Worm (Caenorhabditis elegans): ENCODE results near the gene Y59H11AR.4.
A peak's percentile ranks its signal among the peaks of the same experiment; 100 is the strongest.

Gene Y59H11AR.4

ce11 chrIV:8626294-8626693, 25.7 kb upstream of the Y59H11AR.4 start:
- peak; percentile 7 for TF ChIP-seq C34F6.9 (tag; optimal IDR thresholded peaks at IDR 0.05)
- no peak for TF ChIP-seq nhr-10 (tag; optimal IDR thresholded peaks at IDR 0.05)

- no peak for TF ChIP-seq R02D3.7 (tag; optimal IDR thresholded peaks at IDR 0.05)
- TF ChIP-seq lin-11 (tag; optimal IDR thresholded peaks at IDR 0.05): no peak
- no peak for TF ChIP-seq nhr-25 (tag; optimal IDR thresholded peaks at IDR 0.05)
- no peak for TF ChIP-seq ztf-1 (GFP tag; conservative IDR thresholded peaks at IDR 0.05)
- no peak for TF ChIP-seq skn-1 (tag; optimal IDR thresholded peaks at IDR 0.05)
- no peak for TF ChIP-seq nhr-77 (tag; optimal IDR thresholded peaks at IDR 0.05)
- no peak for TF ChIP-seq Y55F3AM.14 (GFP tag; optimal IDR thresholded peaks at IDR 0.05)
- no peak for TF ChIP-seq sma-9 (GFP tag; optimal IDR thresholded peaks at IDR 0.05)
- no peak for TF ChIP-seq sma-9 (tag; optimal IDR thresholded peaks at IDR 0.05)
- no peak for TF ChIP-seq nhr-129 (tag; optimal IDR thresholded peaks at IDR 0.05)
- no peak for TF ChIP-seq sma-3 (GFP tag; optimal IDR thresholded peaks at IDR 0.05)
- no peak for TF ChIP-seq unc-62 (GFP tag; optimal IDR thresholded peaks at IDR 0.05)
Observed at ce11 chrIV:8625730-8626129, 25.2 kb upstream of the Y59H11AR.4 start.

ce11 chrIV:8620102-8620733, 19.7 kb upstream of the Y59H11AR.4 start, which contains the start of gene lin-49:
Gene lin-49 (plus strand): TSS chrIV:8620683.
- TF ChIP-seq nhr-6 (tag; optimal IDR thresholded peaks at IDR 0.05) (peak; percentile 65), nhr-21 (tag; optimal IDR thresholded peaks at IDR 0.05) (peak; percentile 60), nhr-129 (tag; optimal IDR thresholded peaks at IDR 0.05) (peak; percentile 89), lin-13 (GFP tag; optimal IDR thresholded peaks at IDR 0.05) (peak; percentile 57), unc-55 (GFP tag; optimal IDR thresholded peaks at IDR 0.05) (peak; percentile 79), nhr-10 (tag; optimal IDR thresholded peaks at IDR 0.05) (no peak), egl-27 (tag; optimal IDR thresholded peaks at IDR 0.05) (peak; percentile 33), sma-9 (GFP tag; optimal IDR thresholded peaks at IDR 0.05) (peak; percentile 81), sma-9 (tag; optimal IDR thresholded peaks at IDR 0.05) (no peak), fos-1 (tag; optimal IDR thresholded peaks at IDR 0.05) (peak; percentile 90), mab-5 (tag; optimal IDR thresholded peaks at IDR 0.05) (peak; percentile 12), lin-11 (tag; optimal IDR thresholded peaks at IDR 0.05) (no peak), nhr-25 (tag; optimal IDR thresholded peaks at IDR 0.05) (peak; percentile 74), crh-2 (tag; optimal IDR thresholded peaks at IDR 0.05) (peak; percentile 84), sem-4 (tag; optimal IDR thresholded peaks at IDR 0.05) (peak; percentile 44), lsy-2 (tag; optimal IDR thresholded peaks at IDR 0.05) (peak in 1 of 2 experiments; percentile 78), elt-3 (tag; optimal IDR thresholded peaks at IDR 0.05) (no peak), gmeb-1 (tag; optimal IDR thresholded peaks at IDR 0.05) (peak; percentile 15), sma-3 (GFP tag; optimal IDR thresholded peaks at IDR 0.05) (peak; percentile 26), F13H6.1 (tag; optimal IDR thresholded peaks at IDR 0.05) (peak; percentile 71), nhr-23 (tag; optimal IDR thresholded peaks at IDR 0.05) (no peak), C34F6.9 (tag; optimal IDR thresholded peaks at IDR 0.05) (peak; percentile 90), blmp-1 (tag; optimal IDR thresholded peaks at IDR 0.05; ENCODE audit: insufficient read depth) (peak; percentile 78), mdl-1 (tag; optimal IDR thresholded peaks at IDR 0.05) (no peak)

- peak; percentile 51 for TF ChIP-seq C34F6.9 (tag; optimal IDR thresholded peaks at IDR 0.05)
- TF ChIP-seq lsy-2 (tag; optimal IDR thresholded peaks at IDR 0.05): peak in 1 of 2 experiments; percentile 35
- TF ChIP-seq ztf-4 (tag; optimal IDR thresholded peaks at IDR 0.05): no peak
- peak; percentile 46 for TF ChIP-seq unc-55 (GFP tag; optimal IDR thresholded peaks at IDR 0.05)
- TF ChIP-seq nhr-25 (tag; optimal IDR thresholded peaks at IDR 0.05): no peak
Observed at ce11 chrIV:8618698-8619097, 18.1 kb upstream of the Y59H11AR.4 start, which contains the start of gene F42A9.8. Gene F42A9.8 (minus strand): TSS chrIV:8618785.

- no peak for TF ChIP-seq unc-39 (tag; optimal IDR thresholded peaks at IDR 0.05)
Observed at ce11 chrIV:8617047-8617446, 16.5 kb upstream of the Y59H11AR.4 start, which contains the start of the genes F42A9.7 and F42A9.3. Gene F42A9.7 (minus strand): TSS chrIV:8617147. Gene F42A9.3 (plus strand): TSS chrIV:8617260.
